Worm (Caenorhabditis elegans): ENCODE data around the gene rsef-1.

- no peak for TF ChIP-seq mes-4 (tag; optimal IDR thresholded peaks at IDR 0.05)
- no peak for TF ChIP-seq ztf-25 (GFP tag; IDR thresholded peaks at IDR 0.05)
- no peak for TF ChIP-seq xnd-1 (tag; optimal IDR thresholded peaks at IDR 0.05)
- TF ChIP-seq unc-130 (GFP tag; optimal IDR thresholded peaks at IDR 0.05), result no peak
- no peak for TF ChIP-seq unc-62 (GFP tag; optimal IDR thresholded peaks at IDR 0.05)
- TF ChIP-seq nhr-80 (tag; optimal IDR thresholded peaks at IDR 0.05), result peak; percentile 46
- no peak for TF ChIP-seq mxl-1 (tag; optimal IDR thresholded peaks at IDR 0.05)
Measured at ce11 chrX:3106137-3106536, 46.9 kb upstream of the rsef-1 start, which contains the start of gene K10B3.5.

Data from whole organism, young adult.